Fruit fly (Drosophila melanogaster) whole organism, embryonic: ENCODE results near the gene Glut4EF.

Source experiments
- Abd-B ChIP-seq: fragments of 200-800 bp; sonication (Bioruptor generic); optimal IDR thresholded peaks from 2 replicates; lab custom pipeline; 2018; ENCODE audit warnings: missing biosample characterization, mild to moderate bottlenecking, missing genetic modification characterization, moderate library complexity
- CG1024 ChIP-seq: fragments of 200-800 bp; sonication (Bioruptor generic); IDR thresholded peaks from 2 replicates; pipeline ENCODE4 v1.3.6; 2022; ENCODE audit warnings: missing biosample characterization, missing genetic modification characterization
- CG11093 ChIP-seq: fragments of 200-800 bp; sonication (Bioruptor generic); IDR thresholded peaks from 3 replicates; pipeline ENCODE4 v1.3.6; 2022; ENCODE audit warnings: missing biosample characterization, missing genetic modification characterization
- CG11247 ChIP-seq: fragments of 200-800 bp; sonication (Bioruptor generic); IDR thresholded peaks from 2 replicates; pipeline ENCODE4 v1.3.6; 2022; ENCODE audit warnings: missing biosample characterization, missing genetic modification characterization
- CG11560 ChIP-seq: fragments of 200-800 bp; sonication (Bioruptor generic); IDR thresholded peaks from 3 replicates; pipeline ENCODE4 v1.3.6; 2022; ENCODE audit warnings: missing biosample characterization, missing genetic modification characterization
- CG12104 ChIP-seq: fragments of 200-800 bp; sonication (Bioruptor generic); optimal IDR thresholded peaks from 3 replicates; lab custom pipeline; 2016; ENCODE audit warnings: missing biosample characterization, missing genetic modification characterization
- CG12236 ChIP-seq: fragments of 200-800 bp; sonication (Bioruptor generic); optimal IDR thresholded peaks from 2 replicates; lab custom pipeline; 2016; ENCODE audit warnings: missing biosample characterization, missing genetic modification characterization
- CG16815 ChIP-seq: fragments of 200-800 bp; sonication (Bioruptor generic); optimal IDR thresholded peaks from 3 replicates; lab custom pipeline; 2017; ENCODE audit warnings: missing biosample characterization, mild to moderate bottlenecking, missing genetic modification characterization
- CG31224 ChIP-seq: fragments of 200-800 bp; sonication (Bioruptor generic); IDR thresholded peaks from 2 replicates; pipeline ENCODE4 v1.3.6; 2022; ENCODE audit warnings: missing biosample characterization, missing genetic modification characterization
- CG33557 ChIP-seq: fragments of 200-800 bp; sonication (Bioruptor generic); optimal IDR thresholded peaks from 2 replicates; lab custom pipeline; 2019; ENCODE audit warnings: missing biosample characterization, mild to moderate bottlenecking, missing genetic modification characterization, moderate library complexity
- CG34224 ChIP-seq: fragments of 200-800 bp; sonication (Bioruptor generic); IDR thresholded peaks from 3 replicates; pipeline ENCODE4 v1.3.6; 2022; ENCODE audit warnings: missing biosample characterization, missing genetic modification characterization; ENCODE audit not compliant: partially characterized antibody
- CG4730 ChIP-seq: fragments of 200-800 bp; sonication (Bioruptor generic); IDR thresholded peaks from 2 replicates; pipeline ENCODE4 v1.3.6; 2022; ENCODE audit warnings: missing biosample characterization, missing genetic modification characterization
- CG6272 ChIP-seq: fragments of 200-800 bp; sonication (Bioruptor generic); IDR thresholded peaks from 2 replicates; pipeline ENCODE4 v1.3.6; 2022; ENCODE audit warnings: missing biosample characterization, missing genetic modification characterization
- CG6791 ChIP-seq: fragments of 200-800 bp; sonication (Bioruptor generic); IDR thresholded peaks from 3 replicates; pipeline ENCODE4 v1.3.6; 2022; ENCODE audit warnings: missing biosample characterization, missing genetic modification characterization; ENCODE audit not compliant: partially characterized antibody
- CG6813 ChIP-seq: fragments of 200-800 bp; sonication (Bioruptor generic); optimal IDR thresholded peaks from 2 replicates; lab custom pipeline; 2017; ENCODE audit warnings: missing biosample characterization, missing genetic modification characterization, mild to moderate bottlenecking, moderate library complexity, missing genetic modification reagents
- CG8944 ChIP-seq: fragments of 200-800 bp; sonication (Bioruptor generic); optimal IDR thresholded peaks from 3 replicates; lab custom pipeline; 2016; ENCODE audit warnings: missing biosample characterization, missing genetic modification characterization
- D19A ChIP-seq: fragments of 200-800 bp; optimal IDR thresholded peaks from 3 replicates; lab custom pipeline; 2019; ENCODE audit warnings: missing biosample characterization, mild to moderate bottlenecking, missing genetic modification characterization, moderate library complexity
- Dip2 ChIP-seq: fragments of 200-800 bp; sonication (Bioruptor generic); IDR thresholded peaks from 2 replicates; pipeline ENCODE4 v1.3.6; 2022; ENCODE audit warnings: missing biosample characterization, missing genetic modification characterization
- Fer1 ChIP-seq: fragments of 200-800 bp; sonication (Bioruptor generic); optimal IDR thresholded peaks from 2 replicates; lab custom pipeline; 2017; ENCODE audit warnings: missing biosample characterization, mild to moderate bottlenecking, missing genetic modification characterization
- Hr3 ChIP-seq: fragments of 200-800 bp; sonication (Bioruptor generic); optimal IDR thresholded peaks from 3 replicates; lab custom pipeline; 2016; ENCODE audit warnings: missing biosample characterization, missing genetic modification characterization
- Lhr ChIP-seq: fragments of 200-800 bp; sonication (Bioruptor generic); optimal IDR thresholded peaks from 3 replicates; lab custom pipeline; 2017; ENCODE audit warnings: mild to moderate bottlenecking, missing biosample characterization, missing genetic modification reagents, missing genetic modification characterization
- MTF-1 ChIP-seq: fragments of 200-800 bp; sonication (Bioruptor generic); optimal IDR thresholded peaks from 2 replicates; lab custom pipeline; 2018; ENCODE audit warnings: missing biosample characterization, mild to moderate bottlenecking, missing genetic modification characterization, borderline replicate concordance
- Max ChIP-seq: fragments of 200-800 bp; sonication (Bioruptor generic); optimal IDR thresholded peaks from 2 replicates; lab custom pipeline; 2016; ENCODE audit warnings: missing biosample characterization, mild to moderate bottlenecking, missing genetic modification characterization
- Neu2 ChIP-seq: fragments of 200-800 bp; sonication (Bioruptor generic); optimal IDR thresholded peaks from 3 replicates; lab custom pipeline; 2016; ENCODE audit warnings: missing biosample characterization, missing genetic modification characterization, borderline replicate concordance
- Nf-YC ChIP-seq: fragments of 200-800 bp; optimal IDR thresholded peaks from 3 replicates; lab custom pipeline; 2019; ENCODE audit warnings: missing biosample characterization, mild to moderate bottlenecking, missing genetic modification characterization, moderate library complexity
- Xrp1 ChIP-seq: fragments of 200-800 bp; sonication (Bioruptor generic); IDR thresholded peaks from 2 replicates; pipeline ENCODE4 v1.3.6; 2022; ENCODE audit warnings: missing biosample characterization, missing genetic modification characterization
- YL-1 ChIP-seq: fragments of 200-800 bp; sonication (Bioruptor generic); optimal IDR thresholded peaks from 3 replicates; lab custom pipeline; 2017; ENCODE audit warnings: missing biosample characterization, mild to moderate bottlenecking, missing genetic modification characterization
- al ChIP-seq: fragments of 200-800 bp; sonication (Bioruptor generic); IDR thresholded peaks from 2 replicates; pipeline ENCODE4 v1.3.6; 2022; ENCODE audit warnings: missing biosample characterization, missing genetic modification characterization
- bbx ChIP-seq: fragments of 200-800 bp; sonication (Bioruptor generic); IDR thresholded peaks from 2 replicates; pipeline ENCODE4 v1.3.6; 2022; ENCODE audit warnings: missing biosample characterization, missing genetic modification characterization; ENCODE audit not compliant: partially characterized antibody
- btn ChIP-seq: fragments of 200-800 bp; sonication (Bioruptor generic); optimal IDR thresholded peaks from 2 replicates; lab custom pipeline; 2016; ENCODE audit warnings: missing biosample characterization, missing genetic modification characterization
- cg ChIP-seq: fragments of 200-800 bp; sonication (Bioruptor generic); optimal IDR thresholded peaks from 3 replicates; lab custom pipeline; 2019; ENCODE audit warnings: missing biosample characterization, mild to moderate bottlenecking, missing genetic modification characterization, moderate library complexity
- exex ChIP-seq: fragments of 200-800 bp; sonication (Bioruptor generic); optimal IDR thresholded peaks from 4 replicates; lab custom pipeline; 2018; ENCODE audit warnings: missing biosample characterization, mild to moderate bottlenecking, missing genetic modification characterization, moderate library complexity
- gem ChIP-seq: fragments of 200-800 bp; sonication (Bioruptor generic); optimal IDR thresholded peaks from 2 replicates; lab custom pipeline; 2019; ENCODE audit warnings: missing biosample characterization, mild to moderate bottlenecking, missing genetic modification characterization, moderate library complexity
- grn ChIP-seq: fragments of 200-800 bp; sonication (Bioruptor generic); optimal IDR thresholded peaks from 3 replicates; lab custom pipeline; 2017; ENCODE audit warnings: missing biosample characterization, missing genetic modification characterization
- her ChIP-seq: fragments of 200-800 bp; sonication (Bioruptor generic); optimal IDR thresholded peaks from 2 replicates; lab custom pipeline; 2016; ENCODE audit warnings: missing biosample characterization, missing genetic modification characterization
- jumu ChIP-seq: fragments of 200-800 bp; sonication (Bioruptor generic); optimal IDR thresholded peaks from 3 replicates; lab custom pipeline; 2016; ENCODE audit warnings: missing biosample characterization, missing genetic modification characterization
- kni ChIP-seq: fragments of 200-800 bp; sonication (Bioruptor generic); optimal IDR thresholded peaks from 3 replicates; lab custom pipeline; 2017; ENCODE audit warnings: mild to moderate bottlenecking, missing biosample characterization, missing genetic modification reagents, missing genetic modification characterization
- lbe ChIP-seq: fragments of 200-800 bp; sonication (Bioruptor generic); optimal IDR thresholded peaks from 2 replicates; lab custom pipeline; 2016; ENCODE audit warnings: missing biosample characterization, mild to moderate bottlenecking, missing genetic modification characterization
- nau ChIP-seq: fragments of 200-800 bp; sonication (Bioruptor generic); optimal IDR thresholded peaks from 3 replicates; lab custom pipeline; 2017; ENCODE audit warnings: missing biosample characterization, mild to moderate bottlenecking, missing genetic modification characterization, missing genetic modification reagents
- nerfin-1 ChIP-seq: fragments of 200-800 bp; sonication (Bioruptor generic); optimal IDR thresholded peaks from 3 replicates; lab custom pipeline; 2019; ENCODE audit warnings: missing biosample characterization, mild to moderate bottlenecking, missing genetic modification characterization, moderate library complexity
- nerfin-2 ChIP-seq: fragments of 200-800 bp; sonication (Bioruptor generic); IDR thresholded peaks from 2 replicates; pipeline ENCODE4 v1.3.6; 2022; ENCODE audit warnings: missing biosample characterization, missing genetic modification characterization; ENCODE audit not compliant: partially characterized antibody
- odd ChIP-seq: fragments of 200-800 bp; sonication (Bioruptor generic); optimal IDR thresholded peaks from 2 replicates; lab custom pipeline; 2017; ENCODE audit warnings: missing biosample characterization, mild to moderate bottlenecking, missing genetic modification characterization
- tup ChIP-seq: fragments of 200-800 bp; sonication (Bioruptor generic); optimal IDR thresholded peaks from 2 replicates; lab custom pipeline; 2016; ENCODE audit warnings: missing biosample characterization, mild to moderate bottlenecking, missing genetic modification characterization, moderate library complexity
- twi ChIP-seq: fragments of 200-800 bp; optimal IDR thresholded peaks from 2 replicates; lab custom pipeline; 2019; ENCODE audit warnings: missing biosample characterization, mild to moderate bottlenecking, missing genetic modification characterization, moderate library complexity
- unc-4 ChIP-seq: fragments of 200-800 bp; sonication (Bioruptor generic); IDR thresholded peaks from 2 replicates; pipeline ENCODE4 v1.3.6; 2022; ENCODE audit warnings: missing biosample characterization, missing genetic modification characterization; ENCODE audit not compliant: partially characterized antibody
- usp ChIP-seq: fragments of >200 bp; optimal IDR thresholded peaks from 2 replicates; lab custom pipeline; 2017; ENCODE audit warnings: missing biosample characterization, missing genetic modification characterization
- zen ChIP-seq: fragments of 200-800 bp; sonication (Bioruptor generic); optimal IDR thresholded peaks from 3 replicates; lab custom pipeline; 2018; ENCODE audit warnings: missing biosample characterization, mild to moderate bottlenecking, missing genetic modification characterization, moderate library complexity
- zfh1 ChIP-seq: fragments of 200-800 bp; sonication (Bioruptor generic); IDR thresholded peaks from 3 replicates; pipeline ENCODE4 v1.3.6; 2022; ENCODE audit warnings: missing biosample characterization, missing genetic modification characterization

Glut4EF gene

DNA sequence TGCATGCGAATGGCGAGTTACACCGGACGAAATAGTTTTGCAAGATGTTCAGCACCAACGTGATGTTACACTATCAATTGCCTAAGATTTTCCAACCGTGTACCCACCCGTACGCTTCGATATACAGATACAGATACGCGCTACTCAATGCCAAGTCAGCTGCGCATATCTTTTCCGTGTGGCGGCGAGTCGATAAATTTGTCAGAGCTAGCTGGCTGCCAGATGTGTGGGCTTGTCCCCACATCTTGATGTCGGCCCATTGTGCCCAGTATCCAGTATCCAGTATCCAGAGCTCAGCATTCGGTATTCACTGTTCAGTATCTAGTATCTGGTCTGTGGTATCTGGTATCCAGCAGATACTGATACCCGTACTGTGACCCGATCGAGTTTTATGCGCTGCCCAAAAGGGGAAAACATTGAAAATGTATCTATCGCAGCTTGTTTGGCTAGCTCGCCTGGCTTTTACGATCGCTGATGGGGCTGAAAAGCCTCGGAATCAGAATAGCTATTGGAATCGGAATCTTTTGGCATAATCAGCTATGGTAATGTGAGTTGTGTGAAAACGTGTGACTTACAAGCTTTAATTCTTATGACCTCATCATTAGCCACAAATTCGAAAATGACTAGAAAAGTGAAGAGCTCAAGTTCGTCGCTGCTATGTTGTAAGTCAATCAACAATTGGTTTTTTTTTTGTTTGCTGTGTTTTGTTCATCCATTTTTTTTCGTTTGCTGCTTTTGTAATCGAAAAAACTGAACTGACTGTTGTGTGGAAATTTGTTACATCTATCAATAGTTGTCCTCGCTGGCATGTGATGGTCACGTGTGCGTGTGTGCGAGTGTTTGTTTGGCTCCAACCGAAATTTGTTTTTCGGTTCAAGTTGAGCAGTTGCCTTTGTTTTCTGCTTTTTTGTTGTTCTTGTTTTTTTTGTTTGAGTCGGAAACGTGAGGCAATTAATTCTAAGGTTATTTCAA lies 3.8 kb downstream of the Glut4EF start (continued):
- TF ChIP-seq CG8944 (GFP tag; lab: Kevin White, UChicago) (no peak), al (no peak), cg (GFP tag; lab: Kevin White, UChicago) (peak; percentile 6), YL-1 (GFP tag; lab: Kevin White, UChicago) (no peak), kni (GFP tag; lab: Kevin White, UChicago) (peak; percentile 47), CG12236 (no peak), Fer1 (no peak), Neu2 (GFP tag; lab: Kevin White, UChicago) (no peak), Nf-YC (tag; lab: Kevin White, UChicago) (no peak), nerfin-1 (tag; lab: Kevin White, UChicago) (no peak), Abd-B (GFP tag; lab: Kevin White, UChicago) (no peak), Lhr (GFP tag; lab: Kevin White, UChicago) (no peak), zen (tag; lab: Kevin White, UChicago) (no peak), CG34224 (GFP tag; lab: Robert Waterston, UW) (no peak), CG6272 (GFP tag; lab: Robert Waterston, UW) (no peak), exex (tag; lab: Kevin White, UChicago) (peak; percentile 11), nerfin-2 (GFP tag; lab: Robert Waterston, UW) (no peak), usp (GFP tag; lab: Kevin White, UChicago) (no peak), grn (GFP tag; lab: Kevin White, UChicago) (peak; percentile 63), CG11247 (GFP tag; lab: Robert Waterston, UW) (no peak), her (peak; percentile 8), CG12104 (no peak), Xrp1 (0 out of 2 replicates have a peak, but pooled peaks have one; percentile 19), MTF-1 (no peak), Hr3 (no peak), Max (GFP tag; lab: Kevin White, UChicago) (no peak), CG11093 (GFP tag; lab: Robert Waterston, UW) (no peak), bbx (GFP tag; lab: Robert Waterston, UW) (no peak), CG1024 (GFP tag; lab: Robert Waterston, UW) (no peak), CG6791 (GFP tag; lab: Robert Waterston, UW) (no peak), CG6813 (GFP tag; lab: Kevin White, UChicago) (peak; percentile 2), tup (GFP tag; lab: Kevin White, UChicago) (no peak), nau (no peak), unc-4 (GFP tag; lab: Robert Waterston, UW) (no peak), CG11560 (tag; lab: Robert Waterston, UW) (no peak), Dip2 (GFP tag; lab: Robert Waterston, UW) (no peak), CG4730 (no peak), lbe (GFP tag; lab: Kevin White, UChicago) (no peak), D19A (tag; lab: Kevin White, UChicago) (no peak), gem (tag; lab: Kevin White, UChicago) (no peak), twi (tag; lab: Kevin White, UChicago) (peak; percentile 52), zfh1 (GFP tag; lab: Robert Waterston, UW) (no peak), CG16815 (no peak), CG31224 (GFP tag; lab: Robert Waterston, UW) (no peak), jumu (GFP tag; lab: Kevin White, UChicago) (no peak), CG33557 (GFP tag; lab: Kevin White, UChicago) (no peak), btn (GFP tag; lab: Kevin White, UChicago) (no peak), odd (GFP tag; lab: Kevin White, UChicago) (no peak)
